Fruit fly (Drosophila melanogaster): ENCODE measurements around the gene Med.
A peak's percentile ranks its signal among the peaks of the same experiment; 100 is the strongest.

The Med gene

DNA sequence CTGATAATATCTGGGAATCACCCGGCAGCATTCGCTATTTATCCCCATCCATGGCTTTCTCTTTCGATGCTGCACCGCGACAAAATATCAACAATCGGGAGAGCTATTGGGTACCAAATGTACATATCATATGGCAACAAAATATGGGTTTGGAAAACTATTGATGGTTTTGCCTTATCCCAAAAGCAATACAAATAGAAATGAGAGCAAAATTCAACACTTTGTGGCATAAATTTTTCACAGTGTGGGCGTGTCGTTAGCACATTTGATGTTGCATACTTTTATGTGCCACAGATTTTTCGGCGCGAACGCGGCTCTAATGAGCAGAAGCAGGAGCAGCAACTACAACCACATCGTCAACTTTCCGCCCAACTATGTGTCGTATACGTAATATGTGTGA, 21.5 kb downstream of the Med start (continued):
- no peak for TF ChIP-seq eve (GFP tag; optimal IDR thresholded peaks at IDR 0.05)
- TF ChIP-seq CG4707 (GFP tag; optimal IDR thresholded peaks at IDR 0.05): no peak
- TF ChIP-seq Elba2 (GFP tag; optimal IDR thresholded peaks at IDR 0.05): no peak
- no peak for TF ChIP-seq danr (GFP tag; IDR thresholded peaks at IDR 0.05)
- TF ChIP-seq Blimp-1 (GFP tag; optimal IDR thresholded peaks at IDR 0.05): peak; percentile 56
- peak; percentile 1 for TF ChIP-seq CG15514 (GFP tag; optimal IDR thresholded peaks at IDR 0.05)
- TF ChIP-seq CG10654 (GFP tag; optimal IDR thresholded peaks at IDR 0.05): no peak
- no peak for TF ChIP-seq caup (GFP tag; optimal IDR thresholded peaks at IDR 0.05; ENCODE audit: severe bottlenecking)
- no peak for TF ChIP-seq CG8388 (GFP tag; optimal IDR thresholded peaks at IDR 0.05)
- TF ChIP-seq H15 (GFP tag; IDR thresholded peaks at IDR 0.05): no peak
- TF ChIP-seq gfzf (GFP tag; optimal IDR thresholded peaks at IDR 0.05): no peak
- TF ChIP-seq ttk (GFP tag; IDR thresholded peaks at IDR 0.05): no peak
- no peak for TF ChIP-seq Stat92E (GFP tag; optimal IDR thresholded peaks at IDR 0.05)
- TF ChIP-seq ash1 (GFP tag; optimal IDR thresholded peaks at IDR 0.05): no peak
- TF ChIP-seq abd-A (tag; optimal IDR thresholded peaks at IDR 0.05): no peak
- no peak for TF ChIP-seq onecut (GFP tag; IDR thresholded peaks at IDR 0.05)
- TF ChIP-seq BtbVII (GFP tag; optimal IDR thresholded peaks at IDR 0.05): no peak
- no peak for TF ChIP-seq CG43689 (GFP tag; IDR thresholded peaks at IDR 0.05)
- TF ChIP-seq Dll (GFP tag; IDR thresholded peaks at IDR 0.05; ENCODE audit: partially characterized antibody): no peak
- TF ChIP-seq CG12391 (tag; optimal IDR thresholded peaks at IDR 0.05): no peak
- TF ChIP-seq inv (GFP tag; IDR thresholded peaks at IDR 0.05; ENCODE audit: partially characterized antibody): no peak
- TF ChIP-seq Spps (tag; optimal IDR thresholded peaks at IDR 0.05): no peak
- TF ChIP-seq peb (GFP tag; IDR thresholded peaks at IDR 0.05): no peak
- peak; percentile 22 for TF ChIP-seq Hsf (GFP tag; optimal IDR thresholded peaks at IDR 0.05)
- TF ChIP-seq hkb (optimal IDR thresholded peaks at IDR 0.05): no peak
- no peak for TF ChIP-seq hkb (GFP tag; IDR thresholded peaks at IDR 0.05)
- TF ChIP-seq ind (GFP tag; optimal IDR thresholded peaks at IDR 0.05): no peak
- TF ChIP-seq sisA (GFP tag; IDR thresholded peaks at IDR 0.05): no peak
- no peak for TF ChIP-seq CG18476 (GFP tag; optimal IDR thresholded peaks at IDR 0.05)
- TF ChIP-seq fru (optimal IDR thresholded peaks at IDR 0.05): no peak
- no peak for TF ChIP-seq CG12659 (GFP tag; optimal IDR thresholded peaks at IDR 0.05)
- peak; percentile 86 for TF ChIP-seq Med (GFP tag)
- TF ChIP-seq cwo (GFP tag; optimal IDR thresholded peaks at IDR 0.05): peak; percentile 4
- peak; percentile 44 for TF ChIP-seq lmd (GFP tag; IDR thresholded peaks at IDR 0.05)
- TF ChIP-seq CG9817 (tag; optimal IDR thresholded peaks at IDR 0.05): no peak
- TF ChIP-seq Dfd (GFP tag; optimal IDR thresholded peaks at IDR 0.05): no peak
- no peak for TF ChIP-seq cg (GFP tag; optimal IDR thresholded peaks at IDR 0.05)
- TF ChIP-seq CG17359 (tag; optimal IDR thresholded peaks at IDR 0.05): peak; percentile 8

DNA sequence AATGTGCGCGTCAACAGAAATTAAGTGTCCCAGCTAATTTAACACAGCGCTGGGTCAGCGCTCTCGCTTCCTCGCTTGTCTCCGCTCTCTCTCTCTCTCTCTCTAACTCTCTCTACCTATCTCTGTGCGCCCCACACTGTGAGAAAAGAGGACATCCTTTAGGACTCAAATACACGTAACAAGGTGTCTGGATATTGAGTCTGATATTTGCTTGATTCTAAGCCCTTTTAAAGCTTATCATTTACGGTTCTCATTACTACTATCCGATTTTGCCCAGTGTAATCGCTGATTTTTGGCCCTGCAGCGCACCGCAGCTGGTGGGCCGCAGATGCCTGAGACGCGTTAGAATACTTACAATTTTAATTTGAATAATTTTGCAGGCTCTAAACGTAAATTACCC, 25.7 kb downstream of the Med start:
- TF ChIP-seq Atf-2 (GFP tag; optimal IDR thresholded peaks at IDR 0.05) (no peak), CG1602 (GFP tag; optimal IDR thresholded peaks at IDR 0.05) (no peak), tgo (GFP tag; IDR thresholded peaks at IDR 0.05) (peak; percentile 15; the same call in 1 of the 3 replicates), CG18619 (GFP tag; optimal IDR thresholded peaks at IDR 0.05) (peak; percentile 19), E2f1 (GFP tag; IDR thresholded peaks at IDR 0.05) (0 out of 2 replicates have a peak, but pooled peaks have one; percentile 21), CG3163 (GFP tag; optimal IDR thresholded peaks at IDR 0.05) (no peak), CG31441 (GFP tag; IDR thresholded peaks at IDR 0.05) (no peak), Hr78 (GFP tag; optimal IDR thresholded peaks at IDR 0.05) (no peak), sisA (GFP tag; IDR thresholded peaks at IDR 0.05) (0 out of 2 replicates have a peak, but pooled peaks have one; percentile 52), pan (optimal IDR thresholded peaks at IDR 0.05) (no peak), pan (GFP tag; optimal IDR thresholded peaks at IDR 0.05 in 1 of 2, IDR thresholded peaks at IDR 0.05 in 1 of 2) (peak in 1 of 2 experiments; percentile 25), zfh1 (GFP tag; IDR thresholded peaks at IDR 0.05) (no peak), CG17612 (GFP tag; IDR thresholded peaks at IDR 0.05) (no peak), salm (tag; optimal IDR thresholded peaks at IDR 0.05) (no peak), Tbp (GFP tag; optimal IDR thresholded peaks at IDR 0.05) (no peak), Sry-δ (GFP tag; optimal IDR thresholded peaks at IDR 0.05) (no peak), CG9797 (GFP tag; optimal IDR thresholded peaks at IDR 0.05) (no peak)
